Worm (Caenorhabditis elegans) whole organism, young adult: Measurements from ENCODE around the gene col-85.
A peak's percentile ranks its signal among the peaks of the same experiment; 100 is the strongest.

Experiments used
- B0261.1 ChIP-seq: sonication (generic microtip); optimal IDR thresholded peaks from 2 replicates; lab custom pipeline; 2016; ENCODE audit warnings: mild to moderate bottlenecking, missing genetic modification characterization, moderate library complexity, missing compliant biosample characterization
- B0336.3 ChIP-seq: fragments of 200-800 bp; sonication (Bioruptor generic); IDR thresholded peaks from 2 replicates; pipeline ENCODE4 v1.3.6; 2022; ENCODE audit warnings: missing genetic modification characterization, missing compliant biosample characterization
- C06A6.2 ChIP-seq: fragments of 200-800 bp; sonication (Bioruptor generic); conservative IDR thresholded peaks from 2 replicates; pipeline ENCODE4 v1.3.6; 2022; ENCODE audit warnings: missing genetic modification characterization, missing compliant biosample characterization
- D2030.7 ChIP-seq: fragments of 200-800 bp; sonication (Bioruptor generic); IDR thresholded peaks from 2 replicates; pipeline ENCODE4 v1.3.6; 2022; ENCODE audit warnings: missing genetic modification reagents, missing genetic modification characterization, missing compliant biosample characterization
- F23B12.7 ChIP-seq: sonication (generic microtip); optimal IDR thresholded peaks from 2 replicates; lab custom pipeline; 2017; ENCODE audit warnings: missing genetic modification characterization, mild to moderate bottlenecking, missing compliant biosample characterization, antibody characterized with exemption, moderate library complexity; ENCODE audit not compliant: insufficient read depth
- F55B11.4 ChIP-seq: sonication (generic microtip); optimal IDR thresholded peaks from 2 replicates; lab custom pipeline; 2016; ENCODE audit warnings: missing compliant biosample characterization, missing genetic modification characterization, borderline replicate concordance; ENCODE audit not compliant: insufficient read depth
- F57A8.1 ChIP-seq: fragments of 200-800 bp; sonication (Bioruptor generic); optimal IDR thresholded peaks from 2 replicates; lab custom pipeline; 2018; ENCODE audit warnings: mild to moderate bottlenecking, missing genetic modification characterization, moderate library complexity, missing compliant biosample characterization
- T26A5.8 ChIP-seq: sonication (generic microtip); optimal IDR thresholded peaks from 2 replicates; lab custom pipeline; 2016; ENCODE audit warnings: missing genetic modification characterization, missing compliant biosample characterization
- Y67H2A.10 ChIP-seq: fragments of 200-800 bp; sonication (Bioruptor generic); conservative IDR thresholded peaks from 2 replicates; pipeline ENCODE4 v1.3.6; 2022; ENCODE audit warnings: missing genetic modification reagents, missing genetic modification characterization, missing compliant biosample characterization
- Y79H2A.3 ChIP-seq: fragments of 200-800 bp; sonication (Bioruptor generic); conservative IDR thresholded peaks from 2 replicates; pipeline ENCODE4 v1.3.6; 2022; ENCODE audit warnings: missing genetic modification reagents, missing genetic modification characterization, missing compliant biosample characterization
- ZK185.1 ChIP-seq: sonication (generic microtip); optimal IDR thresholded peaks from 2 replicates; lab custom pipeline; 2016; ENCODE audit warnings: mild to moderate bottlenecking, missing genetic modification characterization, missing compliant biosample characterization; ENCODE audit not compliant: poor library complexity, severe bottlenecking
- atf-7 ChIP-seq: sonication (generic microtip); optimal IDR thresholded peaks from 2 replicates; lab custom pipeline; 2017; ENCODE audit warnings: mild to moderate bottlenecking, missing genetic modification characterization, missing compliant biosample characterization
- athp-1 ChIP-seq: sonication (generic microtip); optimal IDR thresholded peaks from 2 replicates; lab custom pipeline; 2017; ENCODE audit warnings: mild to moderate bottlenecking, missing genetic modification characterization, missing compliant biosample characterization
- ccch-3 ChIP-seq: fragments of 200-800 bp; sonication (Bioruptor generic); optimal IDR thresholded peaks from 2 replicates; lab custom pipeline; 2018; ENCODE audit warnings: mild to moderate bottlenecking, missing genetic modification characterization, missing compliant biosample characterization
- ceh-27 ChIP-seq: fragments of 200-800 bp; sonication (Bioruptor generic); optimal IDR thresholded peaks from 2 replicates; lab custom pipeline; 2018; ENCODE audit warnings: mild to moderate bottlenecking, missing genetic modification characterization, moderate library complexity, missing compliant biosample characterization
- ceh-79 ChIP-seq: sonication (generic microtip); optimal IDR thresholded peaks from 2 replicates; lab custom pipeline; 2017; ENCODE audit warnings: mild to moderate bottlenecking, missing genetic modification characterization, missing compliant biosample characterization
- ceh-91 ChIP-seq: fragments of 200-800 bp; sonication (Bioruptor generic); IDR thresholded peaks from 2 replicates; pipeline ENCODE4 v1.3.6; 2022; ENCODE audit warnings: missing genetic modification reagents, missing genetic modification characterization, missing compliant biosample characterization
- chd-7 ChIP-seq: sonication (generic microtip); optimal IDR thresholded peaks from 2 replicates; lab custom pipeline; 2016; ENCODE audit warnings: mild to moderate bottlenecking, missing genetic modification characterization, moderate library complexity, missing compliant biosample characterization
- dox-1 ChIP-seq: fragments of 200-800 bp; sonication (Bioruptor generic); IDR thresholded peaks from 2 replicates; pipeline ENCODE4 v1.3.6; 2022; ENCODE audit warnings: missing genetic modification reagents, missing genetic modification characterization, missing compliant biosample characterization
- efl-1 ChIP-seq: fragments of 150-350 bp; optimal IDR thresholded peaks from 2 replicates; lab custom pipeline; 2014; ENCODE audit warnings: missing biosample characterization, missing genetic modification reagents, missing genetic modification characterization
- egl-18 ChIP-seq: fragments of 200-800 bp; sonication (Bioruptor generic); IDR thresholded peaks from 2 replicates; pipeline ENCODE4 v1.3.6; 2022; ENCODE audit warnings: missing genetic modification reagents, missing genetic modification characterization, missing compliant biosample characterization
- egrh-3 ChIP-seq: fragments of 200-800 bp; sonication (Bioruptor generic); IDR thresholded peaks from 2 replicates; pipeline ENCODE4 v1.3.6; 2022; ENCODE audit warnings: missing genetic modification reagents, missing genetic modification characterization, missing compliant biosample characterization
- fkh-3 ChIP-seq: sonication (generic microtip); optimal IDR thresholded peaks from 2 replicates; lab custom pipeline; 2016; ENCODE audit warnings: mild to moderate bottlenecking, missing genetic modification characterization, missing compliant biosample characterization
- hmg-1.2 ChIP-seq: fragments of 200-800 bp; sonication (Bioruptor generic); IDR thresholded peaks from 2 replicates; pipeline ENCODE4 v1.3.6; 2022; ENCODE audit warnings: missing genetic modification reagents, missing genetic modification characterization, missing compliant biosample characterization
- hrde-1 ChIP-seq: sonication (generic microtip); optimal IDR thresholded peaks from 2 replicates; lab custom pipeline; 2016; ENCODE audit warnings: missing genetic modification characterization, mild to moderate bottlenecking, missing compliant biosample characterization, moderate library complexity, missing genotype, missing genetic modification reagents, borderline replicate concordance
- hsf-1 ChIP-seq: fragments of 200-800 bp; sonication (Bioruptor generic); IDR thresholded peaks from 2 replicates; pipeline ENCODE4 v1.3.6; 2022; ENCODE audit warnings: missing genetic modification reagents, missing genetic modification characterization, missing compliant biosample characterization
- let-526 ChIP-seq: fragments of 200-800 bp; sonication (Bioruptor generic); IDR thresholded peaks from 2 replicates; pipeline ENCODE4 v1.3.6; 2022; ENCODE audit warnings: missing genetic modification reagents, missing genetic modification characterization, missing compliant biosample characterization
- let-607 ChIP-seq, 2 experiments: fragments of 200-800 bp in 1 of 2; sonication (Bioruptor generic) in 1 of 2; sonication (generic microtip) in 1 of 2; optimal IDR thresholded peaks; 2 replicates each; lab custom pipeline; 2016 to 2018; ENCODE audit warnings: mild to moderate bottlenecking in 2 of 2, missing compliant biosample characterization in 2 of 2, missing genetic modification characterization in 2 of 2, moderate library complexity in 2 of 2, missing genotype in 1 of 2
- lin-35 ChIP-seq, 3 experiments: fragments of 150-350 bp in 2 of 3; sonication (generic microtip) in 1 of 3; optimal IDR thresholded peaks; 2 replicates each; lab custom pipeline; 2014 to 2018; ENCODE audit warnings: missing biosample characterization in 3 of 3, missing genetic modification characterization in 3 of 3, missing genetic modification reagents in 3 of 3
- madf-10 ChIP-seq: sonication (generic microtip); optimal IDR thresholded peaks from 2 replicates; lab custom pipeline; 2016; ENCODE audit warnings: mild to moderate bottlenecking, missing genetic modification characterization, missing compliant biosample characterization
- mcd-1 ChIP-seq: fragments of 200-800 bp; sonication (Bioruptor generic); IDR thresholded peaks from 2 replicates; pipeline ENCODE4 v1.3.6; 2022; ENCODE audit warnings: missing genetic modification reagents, missing genetic modification characterization, missing compliant biosample characterization
- mxl-1 ChIP-seq: sonication (generic microtip); optimal IDR thresholded peaks from 2 replicates; lab custom pipeline; 2016; ENCODE audit warnings: missing genetic modification characterization, missing compliant biosample characterization
- nfya-1 ChIP-seq: sonication (generic microtip); optimal IDR thresholded peaks from 2 replicates; lab custom pipeline; 2017; ENCODE audit warnings: antibody characterized with exemption, missing compliant biosample characterization, missing genetic modification characterization, borderline replicate concordance; ENCODE audit not compliant: insufficient read depth
- nfyb-1 ChIP-seq: fragments of 200-800 bp; sonication (Bioruptor generic); IDR thresholded peaks from 2 replicates; pipeline ENCODE4 v1.3.6; 2022; ENCODE audit warnings: missing genetic modification reagents, missing genetic modification characterization, missing compliant biosample characterization
- nhr-179 ChIP-seq: sonication (generic microtip); optimal IDR thresholded peaks from 2 replicates; lab custom pipeline; 2016; ENCODE audit warnings: mild to moderate bottlenecking, missing genetic modification characterization, missing compliant biosample characterization
- nhr-80 ChIP-seq: sonication (generic microtip); optimal IDR thresholded peaks from 2 replicates; lab custom pipeline; 2016; ENCODE audit warnings: missing genetic modification characterization, missing compliant biosample characterization
- pbrm-1 ChIP-seq: fragments of 200-800 bp; sonication (Bioruptor generic); IDR thresholded peaks from 2 replicates; pipeline ENCODE4 v1.3.6; 2022; ENCODE audit warnings: missing genetic modification reagents, missing genetic modification characterization, missing compliant biosample characterization
- rcor-1 ChIP-seq: fragments of 200-800 bp; sonication (Bioruptor generic); IDR thresholded peaks from 2 replicates; pipeline ENCODE4 v1.3.6; 2022; ENCODE audit warnings: missing genetic modification reagents, missing genetic modification characterization, missing compliant biosample characterization
- repo-1 ChIP-seq: sonication (generic microtip); optimal IDR thresholded peaks from 2 replicates; lab custom pipeline; 2017; ENCODE audit warnings: mild to moderate bottlenecking, missing genetic modification characterization, missing compliant biosample characterization
- sea-2 ChIP-seq: fragments of 200-800 bp; sonication (Bioruptor generic); IDR thresholded peaks from 2 replicates; pipeline ENCODE4 v1.3.6; 2022; ENCODE audit warnings: missing genetic modification characterization, missing compliant biosample characterization
- snpc-1.3 ChIP-seq: sonication (generic microtip); optimal IDR thresholded peaks from 2 replicates; lab custom pipeline; 2017; ENCODE audit warnings: missing genetic modification characterization, mild to moderate bottlenecking, missing compliant biosample characterization, antibody characterized with exemption, moderate library complexity, missing genotype, missing genetic modification reagents; ENCODE audit not compliant: insufficient read depth
- snpc-3.4 ChIP-seq: sonication (generic microtip); optimal IDR thresholded peaks from 2 replicates; lab custom pipeline; 2017; ENCODE audit warnings: missing genetic modification characterization, mild to moderate bottlenecking, missing compliant biosample characterization, antibody characterized with exemption, moderate library complexity, missing genotype, missing genetic modification reagents
- sptf-2 ChIP-seq: fragments of 200-800 bp; sonication (Bioruptor generic); optimal IDR thresholded peaks from 2 replicates; lab custom pipeline; 2018; ENCODE audit warnings: mild to moderate bottlenecking, missing genetic modification characterization, missing compliant biosample characterization
- unc-62 ChIP-seq: fragments of 150-350 bp; optimal IDR thresholded peaks from 2 replicates; lab custom pipeline; 2014; ENCODE audit warnings: missing biosample characterization, missing genetic modification reagents, missing genetic modification characterization
- xnd-1 ChIP-seq: sonication (generic microtip); optimal IDR thresholded peaks from 2 replicates; lab custom pipeline; 2016; ENCODE audit warnings: missing genotype, missing genetic modification reagents, missing genetic modification characterization, missing compliant biosample characterization
- ztf-18 ChIP-seq: sonication (generic microtip); optimal IDR thresholded peaks from 2 replicates; lab custom pipeline; 2016; ENCODE audit warnings: missing genotype, mild to moderate bottlenecking, missing genetic modification characterization, missing compliant biosample characterization
- ztf-22 ChIP-seq: fragments of 200-800 bp; sonication (Bioruptor generic); optimal IDR thresholded peaks from 2 replicates; lab custom pipeline; 2018; ENCODE audit warnings: mild to moderate bottlenecking, missing genetic modification characterization, moderate library complexity, missing compliant biosample characterization
- ztf-25 ChIP-seq: fragments of 200-800 bp; sonication (Bioruptor generic); IDR thresholded peaks from 2 replicates; pipeline ENCODE4 v1.3.6; 2022; ENCODE audit warnings: missing genetic modification reagents, missing genetic modification characterization, missing compliant biosample characterization

The col-85 gene

DNA sequence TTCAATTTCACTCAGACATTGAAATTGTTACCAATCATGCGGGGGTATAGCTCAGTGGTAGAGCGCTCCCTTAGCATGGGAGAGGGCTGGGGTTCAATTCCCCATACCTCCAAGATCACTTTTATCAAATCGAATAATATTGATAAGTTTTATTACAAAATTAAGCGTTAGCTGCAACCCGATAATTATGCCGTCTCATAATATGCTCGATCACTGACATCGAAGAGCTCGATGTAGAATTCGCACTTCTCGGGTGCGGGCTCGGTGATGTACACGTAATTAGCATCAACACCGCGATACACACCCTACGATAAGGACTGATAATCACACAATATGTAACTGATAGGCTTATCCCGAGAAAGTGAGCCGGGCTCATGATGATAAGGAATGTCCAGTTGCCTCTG is 47.7 kb upstream of the col-85 start:
- TF ChIP-seq F57A8.1 (GFP tag; lab: Kevin White, UChicago) (peak; percentile 56), dox-1 (GFP tag; lab: Robert Waterston, UW) (peak; percentile 57; the same call in 1 of the 2 replicates), mxl-1 (tag; lab: Kevin White, UChicago) (peak; percentile 34), let-526 (GFP tag; lab: Robert Waterston, UW) (no peak), pbrm-1 (no peak), ccch-3 (GFP tag; lab: Kevin White, UChicago) (no peak), rcor-1 (GFP tag; lab: Robert Waterston, UW) (0 out of 2 replicates have a peak, but pooled peaks have one; percentile 34), Y79H2A.3 (GFP tag; lab: Robert Waterston, UW) (no peak), athp-1 (tag; lab: Kevin White, UChicago) (peak; percentile 19), repo-1 (tag; lab: Kevin White, UChicago) (peak; percentile 45), ztf-18 (tag; lab: Kevin White, UChicago) (peak; percentile 42), C06A6.2 (no peak), chd-7 (no peak), ceh-79 (tag; lab: Kevin White, UChicago) (no peak), F55B11.4 (no peak), ceh-27 (GFP tag; lab: Kevin White, UChicago) (no peak), egl-18 (no peak), sptf-2 (no peak), xnd-1 (tag; lab: Kevin White, UChicago) (no peak), let-607 (tag; optimal IDR thresholded peaks at IDR 0.05; lab: Kevin White, UChicago) (no peak), sea-2 (GFP tag; lab: Robert Waterston, UW) (no peak), snpc-3.4 (tag; lab: Kevin White, UChicago) (peak; percentile 54), hsf-1 (GFP tag; lab: Robert Waterston, UW) (no peak), lin-35 (GFP tag; optimal IDR thresholded peaks at IDR 0.05; lab: Kevin White, UChicago) (no peak), atf-7 (tag; lab: Kevin White, UChicago) (peak; percentile 20), T26A5.8 (no peak), D2030.7 (GFP tag; lab: Robert Waterston, UW) (no peak; the same call in none of the 2 replicates), ztf-25 (GFP tag; lab: Robert Waterston, UW) (peak; percentile 36; the same call in 1 of the 2 replicates), ztf-22 (no peak), nfya-1 (no peak), egrh-3 (GFP tag; lab: Robert Waterston, UW) (no peak), efl-1 (peak; percentile 21), F23B12.7 (no peak), snpc-1.3 (tag; lab: Kevin White, UChicago) (peak; percentile 29), B0336.3 (GFP tag; lab: Robert Waterston, UW) (no peak), hrde-1 (tag; lab: Kevin White, UChicago) (peak; percentile 67), nhr-179 (tag; lab: Kevin White, UChicago) (no peak), mcd-1 (no peak), ceh-91 (GFP tag; lab: Robert Waterston, UW) (no peak), Y67H2A.10 (GFP tag; lab: Robert Waterston, UW) (no peak), B0261.1 (tag; lab: Kevin White, UChicago) (peak; percentile 68), nfyb-1 (GFP tag; lab: Robert Waterston, UW) (peak; percentile 72), unc-62 (GFP tag; lab: Kevin White, UChicago) (no peak), hmg-1.2 (GFP tag; lab: Robert Waterston, UW) (peak; percentile 48), madf-10 (tag; lab: Kevin White, UChicago) (peak; percentile 37), nhr-80 (peak; percentile 39), fkh-3 (tag; lab: Kevin White, UChicago) (peak; percentile 27), ZK185.1 (tag; lab: Kevin White, UChicago) (peak; percentile 48)
